Worm (Caenorhabditis elegans) whole organism, L2 larva: ENCODE data around the gene C29F9.5.

Experiments used
- alr-1 ChIP-seq: fragments of 150-350 bp; optimal IDR thresholded peaks from 2 replicates; lab custom pipeline; 2014; ENCODE audit warnings: missing biosample characterization, missing genetic modification characterization
- aly-2 ChIP-seq: fragments of 150-350 bp; optimal IDR thresholded peaks from 2 replicates; lab custom pipeline; 2014; ENCODE audit warnings: missing biosample characterization, missing genetic modification characterization
- nhr-11 ChIP-seq: fragments of 150-350 bp; optimal IDR thresholded peaks from 2 replicates; lab custom pipeline; 2014; ENCODE audit warnings: missing biosample characterization, missing genetic modification characterization
- nhr-12 ChIP-seq: fragments of 150-350 bp; optimal IDR thresholded peaks from 2 replicates; lab custom pipeline; 2014; ENCODE audit warnings: missing biosample characterization, missing genetic modification characterization
- zag-1 ChIP-seq: fragments of 150-350 bp; optimal IDR thresholded peaks from 2 replicates; lab custom pipeline; 2014; ENCODE audit warnings: missing biosample characterization, missing genetic modification characterization

DNA sequence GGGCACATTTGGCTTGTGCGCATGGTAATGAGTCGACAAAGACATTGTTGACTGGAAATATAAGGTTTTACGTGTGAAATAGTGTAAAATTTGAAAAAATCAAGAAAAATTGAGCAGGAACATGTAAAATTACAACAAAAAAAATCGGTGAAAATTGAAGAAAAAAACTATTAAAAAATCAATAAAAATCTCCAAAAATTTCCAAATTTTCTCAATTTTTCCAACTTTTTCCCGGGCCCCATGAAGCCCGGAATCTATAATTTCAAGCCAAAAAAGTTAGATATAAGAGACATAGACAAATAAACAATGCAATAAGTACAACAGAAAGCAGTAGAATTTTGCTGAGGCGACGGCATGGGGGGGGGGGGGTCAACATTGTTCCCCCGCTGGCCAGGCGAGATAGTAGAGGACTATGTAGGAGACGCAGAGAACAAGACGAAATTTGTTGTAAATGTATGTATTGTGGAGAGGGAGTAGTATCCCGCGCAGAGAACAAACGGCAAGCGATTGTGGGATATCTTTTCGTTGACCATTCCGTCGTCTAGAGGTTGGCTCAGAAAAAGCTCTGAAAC lies 22.5 kb upstream of the C29F9.5 start, which contains the start of gene pat-4:
- TF ChIP-seq nhr-11 (tag; lab: Kevin White, UChicago) = no peak
- no peak for TF ChIP-seq aly-2
- TF ChIP-seq zag-1 = no peak
- TF ChIP-seq alr-1 (tag; lab: Kevin White, UChicago) = no peak
- TF ChIP-seq nhr-12 = no peak
